Worm (Caenorhabditis elegans): ENCODE measurements around the gene ZK418.6.

- TF ChIP-seq flt-1 (GFP tag; IDR thresholded peaks at IDR 0.05), result no peak
- no peak for TF ChIP-seq F13C5.2 (tag; optimal IDR thresholded peaks at IDR 0.05)
- no peak for TF ChIP-seq ama-1 (optimal IDR thresholded peaks at IDR 0.05)
- no peak for TF ChIP-seq tbx-11 (GFP tag; IDR thresholded peaks at IDR 0.05)
Observed at ce11 chrIII:7072452-7072851, 6.2 kb downstream of the ZK418.6 start, which contains the start of gene lin-37.
